Worm (Caenorhabditis elegans) whole organism, L2 larva: Measurements from ENCODE around the gene srlf-36.
A peak's percentile ranks its signal among the peaks of the same experiment; 100 is the strongest.

Experiments used
- C34F6.9 ChIP-seq: fragments of 150-350 bp; optimal IDR thresholded peaks from 2 replicates; lab custom pipeline; 2014; ENCODE audit warnings: missing biosample characterization, missing genetic modification characterization
- R02D3.7 ChIP-seq: fragments of 150-350 bp; optimal IDR thresholded peaks from 2 replicates; lab custom pipeline; 2014; ENCODE audit warnings: missing biosample characterization, missing genetic modification characterization
- Y55F3AM.14 ChIP-seq: fragments of 200-800 bp; sonication (Bioruptor generic); optimal IDR thresholded peaks from 2 replicates; lab custom pipeline; 2018; ENCODE audit warnings: mild to moderate bottlenecking, missing genetic modification characterization, missing compliant biosample characterization
- ZK546.5 ChIP-seq: sonication (generic microtip); optimal IDR thresholded peaks from 2 replicates; lab custom pipeline; 2017; ENCODE audit warnings: missing biosample characterization, missing genetic modification characterization
- alr-1 ChIP-seq: fragments of 150-350 bp; optimal IDR thresholded peaks from 2 replicates; lab custom pipeline; 2014; ENCODE audit warnings: missing biosample characterization, missing genetic modification characterization
- aly-2 ChIP-seq: fragments of 150-350 bp; optimal IDR thresholded peaks from 2 replicates; lab custom pipeline; 2014; ENCODE audit warnings: missing biosample characterization, missing genetic modification characterization
- ama-1 ChIP-seq: fragments of 150-350 bp; optimal IDR thresholded peaks from 2 replicates; lab custom pipeline; 2018; ENCODE audit warnings: inconsistent platforms
- blmp-1 ChIP-seq: sonication (generic microtip); optimal IDR thresholded peaks from 2 replicates; lab custom pipeline; 2017; ENCODE audit warnings: missing genetic modification characterization, mild to moderate bottlenecking, missing compliant biosample characterization, antibody characterized with exemption, moderate library complexity; ENCODE audit not compliant: insufficient read depth
- ceh-82 ChIP-seq: fragments of 150-350 bp; optimal IDR thresholded peaks from 2 replicates; lab custom pipeline; 2014; ENCODE audit warnings: missing biosample characterization, missing genetic modification characterization
- crh-2 ChIP-seq: sonication (generic microtip); optimal IDR thresholded peaks from 2 replicates; lab custom pipeline; 2017; ENCODE audit warnings: missing biosample characterization, missing genetic modification characterization
- egl-27 ChIP-seq: sonication (generic microtip); optimal IDR thresholded peaks from 3 replicates; lab custom pipeline; 2017; ENCODE audit warnings: missing biosample characterization, missing genetic modification reagents, missing genetic modification characterization
- elt-3 ChIP-seq: sonication (generic microtip); optimal IDR thresholded peaks from 2 replicates; lab custom pipeline; 2017; ENCODE audit warnings: missing biosample characterization, missing genetic modification characterization
- fos-1 ChIP-seq: fragments of 150-350 bp; optimal IDR thresholded peaks from 2 replicates; lab custom pipeline; 2014; ENCODE audit warnings: missing biosample characterization, missing genetic modification characterization
- lin-11 ChIP-seq: fragments of 150-350 bp; sonication (generic microtip); optimal IDR thresholded peaks from 2 replicates; lab custom pipeline; 2014; ENCODE audit warnings: missing biosample characterization, missing genetic modification characterization, inconsistent platforms, mixed read lengths
- lin-13 ChIP-seq: fragments of 150-350 bp; optimal IDR thresholded peaks from 2 replicates; lab custom pipeline; 2014; ENCODE audit warnings: missing biosample characterization, missing genetic modification reagents, missing genetic modification characterization
- lsy-2 ChIP-seq, 2 experiments: fragments of 150-350 bp in 1 of 2; sonication (generic microtip) in 1 of 2; optimal IDR thresholded peaks; 2 replicates each; lab custom pipeline; 2014 to 2017; ENCODE audit warnings: missing biosample characterization in 2 of 2, missing genetic modification characterization in 2 of 2
- mab-5 ChIP-seq: fragments of 150-350 bp; optimal IDR thresholded peaks from 2 replicates; lab custom pipeline; 2014; ENCODE audit warnings: missing biosample characterization, missing genetic modification characterization
- mbf-1 ChIP-seq: sonication (generic microtip); optimal IDR thresholded peaks from 2 replicates; lab custom pipeline; 2017; ENCODE audit warnings: missing biosample characterization, missing genetic modification characterization
- mdl-1 ChIP-seq, 2 experiments: fragments of 150-350 bp in 1 of 2; sonication (generic microtip) in 1 of 2; optimal IDR thresholded peaks; 2 replicates each; lab custom pipeline; 2017; ENCODE audit warnings: missing biosample characterization in 2 of 2, missing genetic modification characterization in 2 of 2
- nhr-11 ChIP-seq: fragments of 150-350 bp; optimal IDR thresholded peaks from 2 replicates; lab custom pipeline; 2014; ENCODE audit warnings: missing biosample characterization, missing genetic modification characterization
- nhr-12 ChIP-seq: fragments of 150-350 bp; optimal IDR thresholded peaks from 2 replicates; lab custom pipeline; 2014; ENCODE audit warnings: missing biosample characterization, missing genetic modification characterization
- nhr-129 ChIP-seq: fragments of 150-350 bp; optimal IDR thresholded peaks from 2 replicates; lab custom pipeline; 2014; ENCODE audit warnings: missing biosample characterization, missing genetic modification characterization
- nhr-21 ChIP-seq: fragments of 150-350 bp; optimal IDR thresholded peaks from 2 replicates; lab custom pipeline; 2014; ENCODE audit warnings: missing biosample characterization, missing genetic modification characterization
- nhr-23 ChIP-seq: fragments of 150-350 bp; optimal IDR thresholded peaks from 2 replicates; lab custom pipeline; 2014; ENCODE audit warnings: missing biosample characterization, missing genetic modification reagents, missing genetic modification characterization
- nhr-237 ChIP-seq: fragments of 150-350 bp; optimal IDR thresholded peaks from 2 replicates; lab custom pipeline; 2014; ENCODE audit warnings: missing biosample characterization, missing genetic modification characterization
- nhr-25 ChIP-seq: fragments of 150-350 bp; sonication (generic microtip); optimal IDR thresholded peaks from 3 replicates; lab custom pipeline; 2014; ENCODE audit warnings: missing biosample characterization, missing genetic modification characterization
- nhr-6 ChIP-seq: fragments of 150-350 bp; optimal IDR thresholded peaks from 2 replicates; lab custom pipeline; 2014; ENCODE audit warnings: missing biosample characterization, missing genetic modification characterization
- sem-4 ChIP-seq: fragments of 150-350 bp; optimal IDR thresholded peaks from 2 replicates; lab custom pipeline; 2014; ENCODE audit warnings: missing biosample characterization, missing genetic modification reagents, missing genetic modification characterization
- skn-1 ChIP-seq: sonication (generic microtip); optimal IDR thresholded peaks from 2 replicates; lab custom pipeline; 2017; ENCODE audit warnings: missing biosample characterization, missing genetic modification characterization
- sma-9 ChIP-seq, 2 experiments: fragments of 150-350 bp in 1 of 2; sonication (generic microtip) in 1 of 2; optimal IDR thresholded peaks; 2 replicates each; lab custom pipeline; 2014 to 2016; ENCODE audit warnings: missing genetic modification characterization in 2 of 2, mild to moderate bottlenecking in 1 of 2, missing biosample characterization in 1 of 2, missing compliant biosample characterization in 1 of 2, missing genetic modification reagents in 1 of 2, moderate library complexity in 1 of 2
- unc-39 ChIP-seq: fragments of 150-350 bp; optimal IDR thresholded peaks from 2 replicates; lab custom pipeline; 2014; ENCODE audit warnings: missing biosample characterization, missing genetic modification characterization
- unc-55 ChIP-seq: fragments of 150-350 bp; sonication (generic microtip); optimal IDR thresholded peaks from 3 replicates; lab custom pipeline; 2014; ENCODE audit warnings: missing biosample characterization, missing genetic modification reagents, missing genetic modification characterization
- unc-62 ChIP-seq: fragments of 150-350 bp; optimal IDR thresholded peaks from 2 replicates; lab custom pipeline; 2014; ENCODE audit warnings: missing biosample characterization, missing genetic modification reagents, missing genetic modification characterization
- zag-1 ChIP-seq: fragments of 150-350 bp; optimal IDR thresholded peaks from 2 replicates; lab custom pipeline; 2014; ENCODE audit warnings: missing biosample characterization, missing genetic modification characterization
- ztf-1 ChIP-seq: fragments of 200-800 bp; sonication (Bioruptor generic); conservative IDR thresholded peaks from 2 replicates; pipeline ENCODE4 v1.3.6; 2022; ENCODE audit warnings: missing genetic modification characterization, missing compliant biosample characterization
- ztf-11 ChIP-seq: sonication (generic microtip); optimal IDR thresholded peaks from 2 replicates; lab custom pipeline; 2017; ENCODE audit warnings: missing biosample characterization, missing genetic modification characterization
- ztf-4 ChIP-seq: fragments of 150-350 bp; optimal IDR thresholded peaks from 2 replicates; lab custom pipeline; 2014; ENCODE audit warnings: missing biosample characterization, missing genetic modification characterization

The srlf-36 gene

ce11 chrV:634855-635254 is 25.3 kb upstream of the srlf-36 start, which contains the start of gene F48G7.10:
Gene F48G7.10, minus strand, starts transcription at chrV:634955.
- TF ChIP-seq C34F6.9 (tag; lab: Kevin White, UChicago) (no peak), ama-1 (lab: Kevin White, UChicago) (no peak), unc-62 (GFP tag; lab: Kevin White, UChicago) (no peak), nhr-11 (no peak), nhr-12 (tag; lab: Kevin White, UChicago) (no peak)

ce11 chrV:631832-632231 is 22.3 kb upstream of the srlf-36 start:
- TF ChIP-seq unc-55 (GFP tag; lab: Kevin White, UChicago) (peak; percentile 48), C34F6.9 (tag; lab: Kevin White, UChicago) (peak; percentile 13), unc-62 (GFP tag; lab: Kevin White, UChicago) (no peak), nhr-129 (tag; lab: Kevin White, UChicago) (peak; percentile 15), sma-9 (GFP tag; optimal IDR thresholded peaks at IDR 0.05; lab: Kevin White, UChicago) (peak; percentile 24), sma-9 (tag; optimal IDR thresholded peaks at IDR 0.05; lab: Kevin White, UChicago) (no peak), lsy-2 (tag; optimal IDR thresholded peaks at IDR 0.05; lab: Kevin White, UChicago) (no peak)

DNA sequence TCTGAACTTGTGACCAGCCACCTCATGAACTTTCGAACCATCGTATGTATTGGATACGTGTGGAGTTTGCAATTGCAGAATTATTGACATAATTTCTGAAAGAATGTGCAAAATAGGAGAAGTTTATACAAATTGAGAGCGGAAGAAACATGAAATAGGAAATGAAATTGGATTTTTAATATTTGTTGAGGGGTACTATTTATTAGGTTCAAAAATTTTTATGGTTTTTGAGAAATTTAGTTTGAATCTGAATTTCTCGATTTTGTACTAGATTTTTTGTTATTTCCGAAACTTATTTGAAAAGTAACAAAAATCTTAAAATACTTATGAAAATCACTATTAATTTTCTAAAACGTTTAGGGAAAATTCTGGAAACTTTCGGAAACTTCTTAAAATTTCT is 19.0 kb upstream of the srlf-36 start, which contains the start of gene F48G7.9:
TSS of gene F48G7.9 (minus strand) at position 101 of the 400 bp plus-strand sequence.
- TF ChIP-seq blmp-1 (tag; lab: Kevin White, UChicago) (no peak), nhr-237 (no peak), sma-9 (GFP tag; optimal IDR thresholded peaks at IDR 0.05; lab: Kevin White, UChicago) (no peak), sma-9 (tag; optimal IDR thresholded peaks at IDR 0.05; lab: Kevin White, UChicago) (no peak), mdl-1 (tag; optimal IDR thresholded peaks at IDR 0.05; lab: Kevin White, UChicago) (no peak), ztf-1 (GFP tag; lab: Robert Waterston, UW) (no peak), nhr-12 (tag; lab: Kevin White, UChicago) (no peak), aly-2 (tag; lab: Kevin White, UChicago) (no peak), fos-1 (tag; lab: Kevin White, UChicago) (no peak), R02D3.7 (tag; lab: Kevin White, UChicago) (no peak), crh-2 (no peak), skn-1 (tag; lab: Kevin White, UChicago) (no peak), lin-11 (tag; lab: Kevin White, UChicago) (no peak), lin-13 (no peak), sem-4 (tag; lab: Kevin White, UChicago) (no peak)

ce11 chrV:627585-627984 is 18.0 kb upstream of the srlf-36 start, which contains the start of gene F48G7.8:
Gene F48G7.8, minus strand, starts transcription at chrV:627685.
- no peak for TF ChIP-seq egl-27 (tag; lab: Kevin White, UChicago)
- no peak for TF ChIP-seq Y55F3AM.14 (GFP tag; lab: Kevin White, UChicago)
- TF ChIP-seq lsy-2 (tag; optimal IDR thresholded peaks at IDR 0.05; lab: Kevin White, UChicago), result no peak
- TF ChIP-seq lin-11 (tag; lab: Kevin White, UChicago), result no peak
- TF ChIP-seq C34F6.9 (tag; lab: Kevin White, UChicago), result no peak
- no peak for TF ChIP-seq unc-39 (tag; lab: Kevin White, UChicago)
- no peak for TF ChIP-seq mbf-1 (tag; lab: Kevin White, UChicago)
- no peak for TF ChIP-seq mab-5 (tag; lab: Kevin White, UChicago)
- TF ChIP-seq nhr-129 (tag; lab: Kevin White, UChicago), result no peak
- no peak for TF ChIP-seq nhr-21 (tag; lab: Kevin White, UChicago)
- no peak for TF ChIP-seq blmp-1 (tag; lab: Kevin White, UChicago)
- no peak for TF ChIP-seq mdl-1 (tag; optimal IDR thresholded peaks at IDR 0.05; lab: Kevin White, UChicago)
- TF ChIP-seq nhr-6 (tag; lab: Kevin White, UChicago), result no peak

DNA sequence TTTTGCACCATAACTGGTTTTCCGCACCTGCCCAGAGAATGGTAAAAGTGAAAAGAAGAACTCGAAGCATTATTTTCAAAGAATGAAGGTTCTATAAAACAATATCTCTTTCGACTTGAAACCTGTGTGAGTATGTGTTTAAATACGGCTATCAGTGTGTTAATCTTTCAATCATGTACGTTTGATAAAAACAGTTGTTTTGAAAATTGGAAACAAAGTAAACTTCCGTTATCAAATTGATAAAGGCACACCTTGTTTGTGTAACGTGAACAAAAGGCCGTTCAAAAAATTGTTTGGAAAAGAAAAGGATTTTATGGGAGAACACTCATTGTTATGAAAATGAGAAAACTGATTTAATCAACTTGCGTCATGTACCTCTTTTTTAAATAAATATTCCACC is 16.8 kb upstream of the srlf-36 start, which contains the start of gene F48G7.7:
TSS of gene F48G7.7 (minus strand) at position 101 of the 400 bp plus-strand sequence.
- no peak for TF ChIP-seq nhr-6 (tag; lab: Kevin White, UChicago)
- TF ChIP-seq nhr-25 (tag; lab: Kevin White, UChicago), result no peak
- no peak for TF ChIP-seq mab-5 (tag; lab: Kevin White, UChicago)
- no peak for TF ChIP-seq zag-1 (tag; lab: Kevin White, UChicago)
- no peak for TF ChIP-seq lsy-2 (tag; optimal IDR thresholded peaks at IDR 0.05; lab: Kevin White, UChicago)
- TF ChIP-seq crh-2, result no peak
- TF ChIP-seq nhr-12 (tag; lab: Kevin White, UChicago), result no peak
- TF ChIP-seq ceh-82 (tag; lab: Kevin White, UChicago), result no peak
- no peak for TF ChIP-seq blmp-1 (tag; lab: Kevin White, UChicago)
- TF ChIP-seq ztf-1 (GFP tag; lab: Robert Waterston, UW), result no peak
- no peak for TF ChIP-seq nhr-23 (tag; lab: Kevin White, UChicago)
- TF ChIP-seq ztf-11, result no peak
- TF ChIP-seq Y55F3AM.14 (GFP tag; lab: Kevin White, UChicago), result no peak
- TF ChIP-seq ZK546.5, result no peak
- TF ChIP-seq alr-1 (tag; lab: Kevin White, UChicago), result no peak
- no peak for TF ChIP-seq elt-3
- TF ChIP-seq C34F6.9 (tag; lab: Kevin White, UChicago), result no peak
- TF ChIP-seq unc-55 (GFP tag; lab: Kevin White, UChicago), result no peak
- no peak for TF ChIP-seq ztf-4 (tag; lab: Kevin White, UChicago)
